Worm (Caenorhabditis elegans): ENCODE measurements around the gene ctsa-4.1.

Gene ctsa-4.1

ce11 chrII:6346551-6347079 lies 20.2 kb upstream of the ctsa-4.1 start (continued):
- TF ChIP-seq F49E8.2 (tag; optimal IDR thresholded peaks at IDR 0.05; ENCODE audit: insufficient read depth) = no peak
- TF ChIP-seq ceh-91 (GFP tag; IDR thresholded peaks at IDR 0.05) = no peak
- TF ChIP-seq B0261.1 (tag; optimal IDR thresholded peaks at IDR 0.05) = peak; percentile 18
- peak; percentile 64 for TF ChIP-seq attf-5 (GFP tag; optimal IDR thresholded peaks at IDR 0.05)
- TF ChIP-seq rcor-1 (GFP tag; IDR thresholded peaks at IDR 0.05) = peak; percentile 43; the same call in 1 of the 2 replicates
- 0 out of 2 replicates have a peak, but pooled peaks have one; percentile 38 for TF ChIP-seq madf-3 (GFP tag; IDR thresholded peaks at IDR 0.05)
- peak; percentile 84 for TF ChIP-seq F10E7.11 (tag; optimal IDR thresholded peaks at IDR 0.05)
- peak; percentile 29; the same call in 1 of the 2 replicates for TF ChIP-seq madf-6 (GFP tag; IDR thresholded peaks at IDR 0.05)
- TF ChIP-seq attf-6 (GFP tag; IDR thresholded peaks at IDR 0.05) = 0 out of 2 replicates have a peak, but pooled peaks have one; percentile 53
- TF ChIP-seq hmg-1.2 (GFP tag; IDR thresholded peaks at IDR 0.05) = peak; percentile 42
- TF ChIP-seq pha-4 (tag; optimal IDR thresholded peaks at IDR 0.05) = peak; percentile 46
- peak; percentile 3 for TF ChIP-seq him-1 (tag; optimal IDR thresholded peaks at IDR 0.05)
- TF ChIP-seq egl-18 (GFP tag; IDR thresholded peaks at IDR 0.05) = no peak
- TF ChIP-seq Y53G8AR.9 (GFP tag; conservative IDR thresholded peaks at IDR 0.05) = peak; percentile 97
- TF ChIP-seq efl-1 (GFP tag; optimal IDR thresholded peaks at IDR 0.05) = no peak
- no peak for TF ChIP-seq F55B11.4 (tag; optimal IDR thresholded peaks at IDR 0.05; ENCODE audit: borderline replicate concordance, insufficient read depth)
- TF ChIP-seq nfya-1 (tag; optimal IDR thresholded peaks at IDR 0.05; ENCODE audit: borderline replicate concordance, insufficient read depth) = no peak
- peak; percentile 93 for TF ChIP-seq K11D2.4 (GFP tag; IDR thresholded peaks at IDR 0.05)
- TF ChIP-seq unc-130 (GFP tag; optimal IDR thresholded peaks at IDR 0.05) = peak; percentile 56
- TF ChIP-seq chd-7 (tag; optimal IDR thresholded peaks at IDR 0.05) = peak; percentile 93

- TF ChIP-seq dpl-1 (GFP tag; optimal IDR thresholded peaks at IDR 0.05) (peak; percentile 40), ztf-28 (GFP tag; IDR thresholded peaks at IDR 0.05) (no peak), repo-1 (tag; optimal IDR thresholded peaks at IDR 0.05) (no peak), unc-62 (GFP tag; optimal IDR thresholded peaks at IDR 0.05) (no peak), madf-8 (GFP tag; conservative IDR thresholded peaks at IDR 0.05) (no peak), F55B11.4 (tag; optimal IDR thresholded peaks at IDR 0.05; ENCODE audit: borderline replicate concordance, insufficient read depth) (no peak), lin-40 (tag; optimal IDR thresholded peaks at IDR 0.05) (peak; percentile 11), madf-6 (GFP tag; IDR thresholded peaks at IDR 0.05) (peak; percentile 33; the same call in 1 of the 2 replicates), rec-8 (tag; optimal IDR thresholded peaks at IDR 0.05) (no peak), B0336.3 (GFP tag; IDR thresholded peaks at IDR 0.05) (no peak; the same call in 1 of the 2 replicates), ekl-4 (GFP tag; IDR thresholded peaks at IDR 0.05) (0 out of 2 replicates have a peak, but pooled peaks have one; percentile 71), hrde-1 (tag; optimal IDR thresholded peaks at IDR 0.05; ENCODE audit: borderline replicate concordance) (no peak), lin-54 (GFP tag; optimal IDR thresholded peaks at IDR 0.05) (peak; percentile 48), dox-1 (GFP tag; IDR thresholded peaks at IDR 0.05) (peak; percentile 75), hmg-20 (GFP tag; IDR thresholded peaks at IDR 0.05) (peak; percentile 6; the same call in 1 of the 2 replicates), ztf-3 (GFP tag; optimal IDR thresholded peaks at IDR 0.05) (peak; percentile 54), K12H6.12 (tag; optimal IDR thresholded peaks at IDR 0.05) (peak; percentile 68), egl-18 (GFP tag; IDR thresholded peaks at IDR 0.05) (0 out of 2 replicates have a peak, but pooled peaks have one; percentile 28), F57A8.1 (GFP tag; optimal IDR thresholded peaks at IDR 0.05) (peak; percentile 0), nhr-27 (tag; optimal IDR thresholded peaks at IDR 0.05) (no peak), him-1 (tag; optimal IDR thresholded peaks at IDR 0.05) (no peak), Y53G8AR.9 (GFP tag; conservative IDR thresholded peaks at IDR 0.05) (peak; percentile 43; the same call in 1 of the 2 replicates), aptf-2 (GFP tag; conservative IDR thresholded peaks at IDR 0.05) (peak; percentile 58; the same call in 1 of the 2 replicates), ama-1 (optimal IDR thresholded peaks at IDR 0.05) (peak; percentile 98), ama-1 (GFP tag; optimal IDR thresholded peaks at IDR 0.05) (no peak), ZK185.1 (tag; optimal IDR thresholded peaks at IDR 0.05; ENCODE audit: poor library complexity, severe bottlenecking) (peak; percentile 72), ceh-58 (GFP tag; IDR thresholded peaks at IDR 0.05) (no peak), hlh-12 (tag; optimal IDR thresholded peaks at IDR 0.05) (no peak), nfya-1 (tag; optimal IDR thresholded peaks at IDR 0.05; ENCODE audit: borderline replicate concordance, insufficient read depth) (no peak), somi-1 (GFP tag; optimal IDR thresholded peaks at IDR 0.05) (no peak)
Measured at ce11 chrII:6347341-6348118, 19.3 kb upstream of the ctsa-4.1 start, which contains the start of gene lgg-1. Gene lgg-1, minus strand, starts transcription at chrII:6347719.
